Worm (Caenorhabditis elegans) whole organism, L4 larva: ENCODE data around the gene prx-2.

Experiments
- D1046.2 ChIP-seq: fragments of 200-800 bp; sonication (Bioruptor generic); IDR thresholded peaks from 2 replicates; pipeline ENCODE4 v1.3.6; 2022; ENCODE audit warnings: missing genetic modification characterization, missing compliant biosample characterization
- F10B5.3 ChIP-seq: sonication (generic microtip); optimal IDR thresholded peaks from 2 replicates; lab custom pipeline; 2016; ENCODE audit warnings: mild to moderate bottlenecking, missing genetic modification characterization, missing compliant biosample characterization
- F44E2.7 ChIP-seq: fragments of 200-800 bp; sonication (Bioruptor generic); IDR thresholded peaks from 2 replicates; pipeline ENCODE4 v2.1.2; 2022; ENCODE audit warnings: missing genetic modification characterization, missing compliant biosample characterization
- T20F7.1 ChIP-seq: fragments of 200-800 bp; sonication (Bioruptor generic); optimal IDR thresholded peaks from 2 replicates; lab custom pipeline; 2018; ENCODE audit warnings: mild to moderate bottlenecking, missing genetic modification characterization, missing compliant biosample characterization
- T26A8.4 ChIP-seq: fragments of 200-800 bp; sonication (Bioruptor generic); IDR thresholded peaks from 2 replicates; pipeline ENCODE4 v1.3.6; 2022; ENCODE audit warnings: missing genetic modification characterization, missing compliant biosample characterization
- Y105C5A.15 ChIP-seq: fragments of 200-800 bp; sonication (Bioruptor generic); IDR thresholded peaks from 2 replicates; pipeline ENCODE4 v1.3.6; 2022; ENCODE audit warnings: missing genetic modification characterization, missing compliant biosample characterization
- Y48G9A.11 ChIP-seq: fragments of 200-800 bp; sonication (Bioruptor generic); IDR thresholded peaks from 2 replicates; pipeline ENCODE4 v1.3.6; 2022; ENCODE audit warnings: missing genetic modification reagents, missing genetic modification characterization, missing compliant biosample characterization
- aha-1 ChIP-seq: fragments of 150-350 bp; peaks from one replicate; lab custom pipeline; 2014; ENCODE audit warnings: missing biosample characterization, missing genetic modification characterization
- attf-4 ChIP-seq: sonication (generic microtip); optimal IDR thresholded peaks from 3 replicates; lab custom pipeline; 2017; ENCODE audit warnings: missing biosample characterization, missing genetic modification characterization
- ceh-20 ChIP-seq: fragments of 200-800 bp; sonication (Bioruptor generic); IDR thresholded peaks from 2 replicates; pipeline ENCODE4 v1.3.6; 2022; ENCODE audit warnings: missing genetic modification reagents, missing genetic modification characterization, missing compliant biosample characterization
- ceh-32 ChIP-seq: sonication (generic microtip); optimal IDR thresholded peaks from 2 replicates; lab custom pipeline; 2016; ENCODE audit warnings: mild to moderate bottlenecking, missing genetic modification characterization, missing compliant biosample characterization; ENCODE audit not compliant: poor library complexity
- ceh-44 ChIP-seq: fragments of 200-800 bp; sonication (Bioruptor generic); IDR thresholded peaks from 2 replicates; pipeline ENCODE4 v1.3.6; 2022; ENCODE audit warnings: missing genetic modification reagents, missing genetic modification characterization, missing compliant biosample characterization
- ceh-62 ChIP-seq: sonication (generic microtip); optimal IDR thresholded peaks from 2 replicates; lab custom pipeline; 2017; ENCODE audit warnings: missing biosample characterization, missing genetic modification characterization
- daf-12 ChIP-seq: fragments of 150-350 bp; optimal IDR thresholded peaks from 2 replicates; lab custom pipeline; 2014; ENCODE audit warnings: missing biosample characterization, missing genetic modification reagents, missing genetic modification characterization
- daf-19 ChIP-seq: fragments of 200-800 bp; sonication (Bioruptor generic); conservative IDR thresholded peaks from 2 replicates; pipeline ENCODE4 v1.3.6; 2022; ENCODE audit warnings: missing genetic modification characterization, missing compliant biosample characterization
- dmd-9 ChIP-seq: fragments of 200-800 bp; sonication (Bioruptor generic); IDR thresholded peaks from 2 replicates; pipeline ENCODE4 v1.3.6; 2022; ENCODE audit warnings: missing genetic modification reagents, missing genetic modification characterization, missing compliant biosample characterization
- egl-27 ChIP-seq: sonication (generic microtip); optimal IDR thresholded peaks from 3 replicates; lab custom pipeline; 2017; ENCODE audit warnings: missing biosample characterization, missing genetic modification reagents, missing genetic modification characterization
- fkh-10 ChIP-seq: fragments of 150-350 bp; optimal IDR thresholded peaks from 2 replicates; lab custom pipeline; 2014; ENCODE audit warnings: missing biosample characterization, missing genetic modification reagents, missing genetic modification characterization
- fos-1 ChIP-seq: fragments of 150-350 bp; optimal IDR thresholded peaks from 2 replicates; lab custom pipeline; 2014; ENCODE audit warnings: missing biosample characterization, missing genetic modification characterization
- hmg-1.1 ChIP-seq: fragments of 200-800 bp; sonication (Bioruptor generic); IDR thresholded peaks from 2 replicates; pipeline ENCODE4 v1.3.6; 2022; ENCODE audit warnings: missing genetic modification reagents, missing genetic modification characterization, missing compliant biosample characterization
- jun-1 ChIP-seq: fragments of 150-350 bp; optimal IDR thresholded peaks from 2 replicates; lab custom pipeline; 2014; ENCODE audit warnings: missing biosample characterization, missing genetic modification reagents, missing genetic modification characterization
- lim-7 ChIP-seq: fragments of 200-800 bp; sonication (Bioruptor generic); IDR thresholded peaks from 2 replicates; pipeline ENCODE4 v1.3.6; 2022; ENCODE audit warnings: missing genetic modification characterization, missing compliant biosample characterization
- lin-38 ChIP-seq: fragments of 200-800 bp; sonication (Bioruptor generic); IDR thresholded peaks from 2 replicates; pipeline ENCODE4 v1.3.6; 2022; ENCODE audit warnings: missing genetic modification reagents, missing genetic modification characterization, missing compliant biosample characterization
- lir-3 ChIP-seq: sonication (generic microtip); optimal IDR thresholded peaks from 2 replicates; lab custom pipeline; 2016; ENCODE audit warnings: mild to moderate bottlenecking, missing genetic modification characterization, missing compliant biosample characterization
- lsy-2 ChIP-seq, 2 experiments: fragments of 150-350 bp in 1 of 2; sonication (generic microtip) in 1 of 2; optimal IDR thresholded peaks; 2 replicates each; lab custom pipeline; 2014 to 2017; ENCODE audit warnings: missing biosample characterization in 2 of 2, missing genetic modification characterization in 2 of 2
- madf-9 ChIP-seq: fragments of 200-800 bp; sonication (Bioruptor generic); conservative IDR thresholded peaks from 2 replicates; pipeline ENCODE4 v1.3.6; 2022; ENCODE audit warnings: missing genetic modification reagents, missing genetic modification characterization, missing compliant biosample characterization
- mdt-29 ChIP-seq: fragments of 200-800 bp; sonication (Bioruptor generic); IDR thresholded peaks from 2 replicates; pipeline ENCODE4 v1.3.6; 2022; ENCODE audit warnings: missing genetic modification reagents, missing genetic modification characterization, missing compliant biosample characterization
- mep-1 ChIP-seq: fragments of 150-350 bp; sonication (generic microtip); optimal IDR thresholded peaks from 3 replicates; lab custom pipeline; 2014; ENCODE audit warnings: missing biosample characterization, missing genetic modification characterization
- mes-2 ChIP-seq: sonication (generic microtip); optimal IDR thresholded peaks from 2 replicates; lab custom pipeline; 2016; ENCODE audit warnings: missing genotype, mild to moderate bottlenecking, missing genetic modification characterization, missing compliant biosample characterization; ENCODE audit not compliant: poor library complexity, severe bottlenecking
- mxl-2 ChIP-seq: fragments of 200-800 bp; sonication (Bioruptor generic); conservative IDR thresholded peaks from 2 replicates; pipeline ENCODE4 v1.3.6; 2022; ENCODE audit warnings: missing genetic modification reagents, missing genetic modification characterization, missing compliant biosample characterization
- nhr-10 ChIP-seq: fragments of 150-350 bp; optimal IDR thresholded peaks from 2 replicates; lab custom pipeline; 2014; ENCODE audit warnings: missing biosample characterization, missing genetic modification characterization
- nhr-11 ChIP-seq: fragments of 150-350 bp; optimal IDR thresholded peaks from 2 replicates; lab custom pipeline; 2014; ENCODE audit warnings: missing biosample characterization, missing genetic modification characterization
- nhr-237 ChIP-seq: sonication (generic microtip); optimal IDR thresholded peaks from 2 replicates; lab custom pipeline; 2017; ENCODE audit warnings: missing biosample characterization, missing genetic modification characterization
- nhr-25 ChIP-seq: sonication (generic microtip); optimal IDR thresholded peaks from 2 replicates; lab custom pipeline; 2017; ENCODE audit warnings: missing genetic modification characterization, mild to moderate bottlenecking, missing compliant biosample characterization, antibody characterized with exemption, moderate library complexity, borderline replicate concordance; ENCODE audit not compliant: insufficient read depth
- nhr-48 ChIP-seq: sonication (generic microtip); optimal IDR thresholded peaks from 2 replicates; lab custom pipeline; 2016; ENCODE audit warnings: mild to moderate bottlenecking, missing genetic modification characterization, missing compliant biosample characterization
- nhr-76 ChIP-seq: fragments of 150-350 bp; optimal IDR thresholded peaks from 2 replicates; lab custom pipeline; 2014; ENCODE audit warnings: missing biosample characterization, missing genetic modification characterization
- pha-4 ChIP-seq, 2 experiments: fragments of 150-350 bp in 1 of 2; fragments of 200-800 bp in 1 of 2; sonication (Bioruptor generic) in 1 of 2; IDR thresholded peaks in 1 of 2; optimal IDR thresholded peaks in 1 of 2; 2 replicates each; pipeline versions ENCODE4 v1.3.6 to Lab custom; 2014 to 2022; ENCODE audit warnings: missing genetic modification characterization in 2 of 2, missing genetic modification reagents in 2 of 2, missing biosample characterization in 1 of 2, missing compliant biosample characterization in 1 of 2
- pqm-1 ChIP-seq: sonication (generic microtip); optimal IDR thresholded peaks from 2 replicates; lab custom pipeline; 2017; ENCODE audit warnings: missing biosample characterization, missing genetic modification characterization
- saeg-2 ChIP-seq: fragments of 200-800 bp; sonication (Bioruptor generic); IDR thresholded peaks from 2 replicates; pipeline ENCODE4 v1.3.6; 2022; ENCODE audit warnings: missing genetic modification reagents, missing genetic modification characterization, missing compliant biosample characterization
- snpc-1.2 ChIP-seq: fragments of 200-800 bp; sonication (Bioruptor generic); IDR thresholded peaks from 2 replicates; pipeline ENCODE4 v1.3.6; 2022; ENCODE audit warnings: missing genetic modification reagents, missing genetic modification characterization, missing compliant biosample characterization
- spr-1 ChIP-seq: sonication (generic microtip); optimal IDR thresholded peaks from 2 replicates; lab custom pipeline; 2016; ENCODE audit warnings: mild to moderate bottlenecking, missing genetic modification characterization, missing compliant biosample characterization
- spr-3 ChIP-seq: fragments of 200-800 bp; sonication (Bioruptor generic); optimal IDR thresholded peaks from 2 replicates; lab custom pipeline; 2018; ENCODE audit warnings: mild to moderate bottlenecking, missing genetic modification characterization, missing compliant biosample characterization
- tag-97 ChIP-seq: fragments of 200-800 bp; sonication (Bioruptor generic); IDR thresholded peaks from 2 replicates; pipeline ENCODE4 v1.3.6; 2022; ENCODE audit warnings: missing genetic modification characterization, missing compliant biosample characterization
- unc-130 ChIP-seq: sonication (generic microtip); optimal IDR thresholded peaks from 2 replicates; lab custom pipeline; 2016; ENCODE audit warnings: missing genetic modification reagents, missing genetic modification characterization, missing compliant biosample characterization
- unc-39 ChIP-seq: sonication (generic microtip); optimal IDR thresholded peaks from 2 replicates; lab custom pipeline; 2017; ENCODE audit warnings: missing biosample characterization, missing genetic modification characterization
- unc-62 ChIP-seq, 3 experiments: fragments of 150-350 bp in 1 of 3; sonication (generic microtip); optimal IDR thresholded peaks in 2 of 3; peaks in 1 of 3; 1 replicate in 1 of 3; 2 replicates in 2 of 3; lab custom pipeline; 2014 to 2017; ENCODE audit warnings: missing biosample characterization in 3 of 3, missing genetic modification characterization in 3 of 3, missing genetic modification reagents in 3 of 3, missing genotype in 1 of 3
- zag-1 ChIP-seq: fragments of 150-350 bp; optimal IDR thresholded peaks from 2 replicates; lab custom pipeline; 2014; ENCODE audit warnings: missing biosample characterization, missing genetic modification characterization
- zfp-3 ChIP-seq: fragments of 200-800 bp; sonication (Bioruptor generic); conservative IDR thresholded peaks from 2 replicates; pipeline ENCODE4 v1.3.6; 2022; ENCODE audit warnings: missing genetic modification reagents, missing genetic modification characterization, missing compliant biosample characterization

The prx-2 gene

ce11 chrIV:11643829-11644228 is at the start of gene prx-2:
TSS of gene prx-2 (plus strand) at chrIV:11644129.
- TF ChIP-seq Y48G9A.11 (GFP tag; lab: Robert Waterston, UW) (no peak), pqm-1 (tag; lab: Kevin White, UChicago) (no peak), mep-1 (tag; lab: Kevin White, UChicago) (no peak), mxl-2 (no peak), nhr-10 (tag; lab: Kevin White, UChicago) (no peak), nhr-48 (tag; lab: Kevin White, UChicago) (no peak), saeg-2 (GFP tag; lab: Robert Waterston, UW) (no peak)

- TF ChIP-seq ceh-20 (GFP tag; lab: Robert Waterston, UW) (peak; percentile 13; the same call in 1 of the 2 replicates), lsy-2 (tag; optimal IDR thresholded peaks at IDR 0.05; lab: Kevin White, UChicago) (peak in 1 of 2 experiments; percentile 50), egl-27 (no peak), Y105C5A.15 (GFP tag; lab: Robert Waterston, UW) (0 out of 2 replicates have a peak, but pooled peaks have one; percentile 63), madf-9 (GFP tag; lab: Robert Waterston, UW) (no peak), nhr-11 (tag; lab: Kevin White, UChicago) (peak; percentile 52), spr-1 (tag; lab: Kevin White, UChicago) (peak; percentile 8), snpc-1.2 (GFP tag; lab: Robert Waterston, UW) (no peak), ceh-32 (tag; lab: Kevin White, UChicago) (no peak), unc-130 (GFP tag; lab: Kevin White, UChicago) (no peak), lin-38 (GFP tag; lab: Robert Waterston, UW) (peak; percentile 7; the same call in 1 of the 2 replicates), spr-3 (GFP tag; lab: Kevin White, UChicago) (no peak), tag-97 (GFP tag; lab: Robert Waterston, UW) (no peak), hmg-1.1 (GFP tag; lab: Robert Waterston, UW) (peak; percentile 67), nhr-76 (tag; lab: Kevin White, UChicago) (no peak), pqm-1 (tag; lab: Kevin White, UChicago) (peak; percentile 11), pha-4 (GFP tag; IDR thresholded peaks at IDR 0.05; lab: Robert Waterston, UW) (no peak), pha-4 (tag; optimal IDR thresholded peaks at IDR 0.05; lab: Kevin White, UChicago) (no peak), lim-7 (GFP tag; lab: Robert Waterston, UW) (no peak), ceh-62 (tag; lab: Kevin White, UChicago) (no peak), nhr-25 (tag; lab: Kevin White, UChicago) (no peak), aha-1 (tag; lab: Kevin White, UChicago) (peak; percentile 98), Y48G9A.11 (GFP tag; lab: Robert Waterston, UW) (no peak), T20F7.1 (GFP tag; lab: Kevin White, UChicago) (peak; percentile 65), zfp-3 (0 out of 2 replicates have a peak, but pooled peaks have one; percentile 36), attf-4 (tag; lab: Kevin White, UChicago) (no peak), F10B5.3 (tag; lab: Kevin White, UChicago) (no peak), lir-3 (tag; lab: Kevin White, UChicago) (peak; percentile 1), mdt-29 (GFP tag; lab: Robert Waterston, UW) (no peak), ceh-44 (GFP tag; lab: Robert Waterston, UW) (no peak), fos-1 (tag; lab: Kevin White, UChicago) (no peak), zag-1 (tag; lab: Kevin White, UChicago) (no peak), daf-19 (GFP tag; lab: Robert Waterston, UW) (0 out of 2 replicates have a peak, but pooled peaks have one; percentile 69), nhr-237 (tag; lab: Kevin White, UChicago) (no peak), mes-2 (tag; lab: Kevin White, UChicago) (peak; percentile 47), fkh-10 (no peak), jun-1 (tag; lab: Kevin White, UChicago) (no peak), T26A8.4 (no peak), D1046.2 (GFP tag; lab: Robert Waterston, UW) (0 out of 2 replicates have a peak, but pooled peaks have one; percentile 48), unc-39 (tag; lab: Kevin White, UChicago) (no peak), daf-12 (tag; lab: Kevin White, UChicago) (no peak), F44E2.7 (GFP tag; lab: Robert Waterston, UW) (no peak), dmd-9 (0 out of 2 replicates have a peak, but pooled peaks have one; percentile 10), unc-62 (GFP tag; optimal IDR thresholded peaks at IDR 0.05 in 1 of 2; lab: Kevin White, UChicago) (no peak), unc-62 (tag; optimal IDR thresholded peaks at IDR 0.05; lab: Kevin White, UChicago) (no peak)
Measured at ce11 chrIV:11594191-11594673, 49.7 kb upstream of the prx-2 start, which contains the start of gene mig-38. TSS of gene mig-38 (plus strand) at chrIV:11594244.
